Worm (Caenorhabditis elegans) whole organism, L3 larva: Measurements from ENCODE around the gene prx-19.

ENCODE experiments used
- R02D3.7 ChIP-seq: fragments of 150-350 bp; optimal IDR thresholded peaks from 2 replicates; lab custom pipeline; 2014; ENCODE audit warnings: missing biosample characterization, missing genetic modification characterization
- ZK546.5 ChIP-seq: sonication (generic microtip); optimal IDR thresholded peaks from 2 replicates; lab custom pipeline; 2017; ENCODE audit warnings: missing biosample characterization, missing genetic modification characterization
- aly-2 ChIP-seq: fragments of 150-350 bp; optimal IDR thresholded peaks from 2 replicates; lab custom pipeline; 2014; ENCODE audit warnings: missing biosample characterization, missing genetic modification characterization
- ama-1 ChIP-seq: fragments of 150-350 bp; optimal IDR thresholded peaks from 2 replicates; lab custom pipeline; 2018
- ceh-28 ChIP-seq: fragments of 150-350 bp; optimal IDR thresholded peaks from 2 replicates; lab custom pipeline; 2014; ENCODE audit warnings: missing biosample characterization, missing genetic modification reagents, missing genetic modification characterization
- ceh-9 ChIP-seq: sonication (generic microtip); optimal IDR thresholded peaks from 2 replicates; lab custom pipeline; 2018; ENCODE audit warnings: missing biosample characterization, missing genetic modification characterization
- egl-27 ChIP-seq: sonication (generic microtip); optimal IDR thresholded peaks from 4 replicates; lab custom pipeline; 2017; ENCODE audit warnings: missing biosample characterization, missing genetic modification reagents, missing genetic modification characterization
- elt-1 ChIP-seq: fragments of 150-350 bp; optimal IDR thresholded peaks from 2 replicates; lab custom pipeline; 2014; ENCODE audit warnings: missing biosample characterization, missing genetic modification characterization
- elt-2 ChIP-seq: sonication (generic microtip); optimal IDR thresholded peaks from 2 replicates; lab custom pipeline; 2016; ENCODE audit warnings: missing genetic modification reagents, mild to moderate bottlenecking, missing genetic modification characterization, missing compliant biosample characterization
- fkh-10 ChIP-seq: sonication (generic microtip); optimal IDR thresholded peaks from 2 replicates; lab custom pipeline; 2017; ENCODE audit warnings: missing biosample characterization, missing genetic modification reagents, missing genetic modification characterization
- fkh-2 ChIP-seq: fragments of 150-350 bp; optimal IDR thresholded peaks from 2 replicates; lab custom pipeline; 2014; ENCODE audit warnings: missing biosample characterization, missing genetic modification reagents, missing genetic modification characterization
- fos-1 ChIP-seq: fragments of 150-350 bp; optimal IDR thresholded peaks from 2 replicates; lab custom pipeline; 2014; ENCODE audit warnings: missing biosample characterization, missing genetic modification characterization
- hmg-11 ChIP-seq: sonication (generic microtip); optimal IDR thresholded peaks from 2 replicates; lab custom pipeline; 2016; ENCODE audit warnings: missing genetic modification characterization, missing compliant biosample characterization
- jun-1 ChIP-seq: fragments of 150-350 bp; optimal IDR thresholded peaks from 2 replicates; lab custom pipeline; 2014; ENCODE audit warnings: missing biosample characterization, missing genetic modification reagents, missing genetic modification characterization
- lsy-12 ChIP-seq: sonication (generic microtip); optimal IDR thresholded peaks from 2 replicates; lab custom pipeline; 2016; ENCODE audit warnings: mild to moderate bottlenecking, missing genetic modification characterization, missing compliant biosample characterization
- mdl-1 ChIP-seq: fragments of 150-350 bp; optimal IDR thresholded peaks from 2 replicates; lab custom pipeline; 2014; ENCODE audit warnings: missing biosample characterization, missing genetic modification characterization
- nfya-1 ChIP-seq: sonication (generic microtip); optimal IDR thresholded peaks from 2 replicates; lab custom pipeline; 2017; ENCODE audit warnings: missing genetic modification characterization, mild to moderate bottlenecking, missing compliant biosample characterization, antibody characterized with exemption, moderate library complexity; ENCODE audit not compliant: insufficient read depth
- nhr-12 ChIP-seq: fragments of 150-350 bp; optimal IDR thresholded peaks from 2 replicates; lab custom pipeline; 2014; ENCODE audit warnings: missing biosample characterization, missing genetic modification characterization
- nhr-23 ChIP-seq: fragments of 150-350 bp; optimal IDR thresholded peaks from 2 replicates; lab custom pipeline; 2014; ENCODE audit warnings: missing biosample characterization, missing genetic modification reagents, missing genetic modification characterization
- nhr-25 ChIP-seq: sonication (generic microtip); optimal IDR thresholded peaks from 2 replicates; lab custom pipeline; 2017; ENCODE audit warnings: missing biosample characterization, missing genetic modification characterization
- nhr-43 ChIP-seq: sonication (generic microtip); optimal IDR thresholded peaks from 2 replicates; lab custom pipeline; 2016; ENCODE audit warnings: mild to moderate bottlenecking, missing genetic modification characterization, missing compliant biosample characterization; ENCODE audit not compliant: poor library complexity, severe bottlenecking
- nhr-67 ChIP-seq: fragments of 150-350 bp; optimal IDR thresholded peaks from 2 replicates; lab custom pipeline; 2014; ENCODE audit warnings: missing biosample characterization, missing genetic modification characterization
- nhr-77 ChIP-seq: fragments of 150-350 bp; optimal IDR thresholded peaks from 2 replicates; lab custom pipeline; 2014; ENCODE audit warnings: missing biosample characterization, missing genetic modification characterization
- pha-4 ChIP-seq: fragments of 150-350 bp; optimal IDR thresholded peaks from 2 replicates; lab custom pipeline; 2014; ENCODE audit warnings: missing biosample characterization, missing genetic modification reagents, missing genetic modification characterization
- pqm-1 ChIP-seq: fragments of 150-350 bp; optimal IDR thresholded peaks from 2 replicates; lab custom pipeline; 2017; ENCODE audit warnings: missing biosample characterization, missing genetic modification characterization, inconsistent platforms
- skn-1 ChIP-seq: fragments of 150-350 bp; optimal IDR thresholded peaks from 2 replicates; lab custom pipeline; 2014; ENCODE audit warnings: missing biosample characterization, missing genetic modification characterization
- snpc-4 ChIP-seq: fragments of 150-350 bp; optimal IDR thresholded peaks from 2 replicates; lab custom pipeline; 2014; ENCODE audit warnings: missing biosample characterization, missing genetic modification characterization
- zag-1 ChIP-seq: fragments of 150-350 bp; optimal IDR thresholded peaks from 2 replicates; lab custom pipeline; 2014; ENCODE audit warnings: missing biosample characterization, missing genetic modification characterization
- ztf-11 ChIP-seq: fragments of 150-350 bp; optimal IDR thresholded peaks from 2 replicates; lab custom pipeline; 2014; ENCODE audit warnings: missing biosample characterization, missing genetic modification characterization
- ztf-4 ChIP-seq: fragments of 150-350 bp; optimal IDR thresholded peaks from 2 replicates; lab custom pipeline; 2014; ENCODE audit warnings: missing biosample characterization, missing genetic modification characterization

The prx-19 gene

DNA sequence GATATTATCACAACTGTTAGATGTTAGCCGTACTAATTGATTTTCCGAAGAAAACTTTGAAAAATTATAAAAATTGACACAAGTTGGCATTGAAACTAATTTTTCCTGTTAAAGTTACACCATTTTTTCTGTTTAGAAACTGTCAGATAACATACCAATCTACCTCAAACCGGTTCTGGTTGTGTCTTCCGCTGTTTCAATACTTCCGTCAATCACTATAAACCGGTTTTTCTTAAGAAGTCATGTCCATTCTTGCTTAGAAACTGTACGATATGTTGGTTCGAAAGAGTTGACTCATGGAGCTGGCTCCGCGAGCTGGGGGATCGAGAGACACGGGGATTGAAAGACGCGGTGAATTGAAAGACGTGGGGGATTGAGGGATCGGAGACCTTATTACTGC is 38.9 kb downstream of the prx-19 start:
- TF ChIP-seq nhr-23 (peak; percentile 30), ceh-9 (tag; lab: Kevin White, UChicago) (no peak), ZK546.5 (tag; lab: Kevin White, UChicago) (no peak), fkh-2 (no peak), fkh-10 (GFP tag; lab: Kevin White, UChicago) (no peak), snpc-4 (no peak), elt-1 (tag; lab: Kevin White, UChicago) (no peak), nhr-25 (tag; lab: Kevin White, UChicago) (peak; percentile 58), pqm-1 (tag; lab: Kevin White, UChicago) (no peak)

DNA sequence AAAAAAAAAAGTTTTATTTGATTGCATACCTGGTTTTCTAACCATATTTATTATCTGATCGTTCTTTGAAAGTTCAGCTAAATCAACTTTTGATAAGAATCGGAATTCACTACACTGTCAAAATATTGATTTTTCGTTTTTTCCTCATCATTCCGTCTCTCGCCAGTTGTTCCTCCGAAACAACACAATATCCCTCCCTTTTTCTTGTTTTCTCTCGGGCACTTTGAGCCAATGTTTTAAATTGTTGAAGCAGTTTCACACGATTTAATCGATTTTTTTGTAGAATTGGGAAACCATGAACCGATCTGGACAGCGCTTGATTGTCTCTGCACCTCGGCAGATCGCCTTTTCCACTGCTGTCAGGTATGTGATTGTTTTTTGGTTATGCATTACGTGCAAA is 39.8 kb downstream of the prx-19 start, which contains the start of gene K02D10.1:
TSS of gene K02D10.1 (plus strand) at position 284 of the 400 bp plus-strand sequence.
- TF ChIP-seq ama-1 (peak; percentile 62), ceh-28 (tag; lab: Kevin White, UChicago) (peak; percentile 29), egl-27 (no peak)

- peak; percentile 57 for TF ChIP-seq pha-4 (tag; lab: Kevin White, UChicago)
- no peak for TF ChIP-seq ceh-9 (tag; lab: Kevin White, UChicago)
- TF ChIP-seq ztf-4 (tag; lab: Kevin White, UChicago): no peak
- peak; percentile 42 for TF ChIP-seq skn-1
- peak; percentile 48 for TF ChIP-seq ceh-28 (tag; lab: Kevin White, UChicago)
- peak; percentile 28 for TF ChIP-seq snpc-4
- TF ChIP-seq nfya-1 (tag; lab: Kevin White, UChicago): peak; percentile 59
- peak; percentile 32 for TF ChIP-seq elt-2 (tag; lab: Kevin White, UChicago)
- peak; percentile 74 for TF ChIP-seq nhr-43 (tag; lab: Kevin White, UChicago)
- peak; percentile 47 for TF ChIP-seq nhr-23
- TF ChIP-seq hmg-11: peak; percentile 86
- no peak for TF ChIP-seq fos-1 (tag; lab: Kevin White, UChicago)
- peak; percentile 38 for TF ChIP-seq nhr-67
- no peak for TF ChIP-seq ztf-11 (tag; lab: Kevin White, UChicago)
- TF ChIP-seq aly-2: no peak
- TF ChIP-seq R02D3.7 (tag; lab: Kevin White, UChicago): peak; percentile 32
- TF ChIP-seq, all 47 proteins: peak for 11
Observed at ce11 chrIII:8767889-8768361, 41.2 kb downstream of the prx-19 start, which contains the start of gene mtss-1. mtss-1 (plus strand) TSS chrIII:8768311.

ce11 chrIII:8767292-8767829 is 41.7 kb downstream of the prx-19 start, which contains the start of gene mig-22:
mig-22 (minus strand) TSS chrIII:8767342.
- no peak for TF ChIP-seq ama-1
- TF ChIP-seq nhr-23: peak; percentile 17
- peak; percentile 83 for TF ChIP-seq nhr-25 (tag; lab: Kevin White, UChicago)

ce11 chrIII:8766467-8766866 is 42.6 kb downstream of the prx-19 start:
- TF ChIP-seq ceh-9 (tag; lab: Kevin White, UChicago): no peak

ce11 chrIII:8765030-8765429 is 44.1 kb downstream of the prx-19 start:
- TF ChIP-seq zag-1 (tag; lab: Kevin White, UChicago) (no peak), nhr-77 (no peak), mdl-1 (tag; lab: Kevin White, UChicago) (no peak), nhr-43 (tag; lab: Kevin White, UChicago) (no peak), jun-1 (no peak), skn-1 (no peak), aly-2 (no peak), ztf-4 (tag; lab: Kevin White, UChicago) (no peak), ztf-11 (tag; lab: Kevin White, UChicago) (no peak), ama-1 (no peak), elt-1 (tag; lab: Kevin White, UChicago) (no peak), lsy-12 (tag; lab: Kevin White, UChicago) (no peak), nhr-12 (tag; lab: Kevin White, UChicago) (no peak)

- TF ChIP-seq lsy-12 (tag; lab: Kevin White, UChicago): no peak
- TF ChIP-seq nhr-25 (tag; lab: Kevin White, UChicago): no peak
- TF ChIP-seq fkh-2: no peak
- TF ChIP-seq nhr-43 (tag; lab: Kevin White, UChicago): no peak
Observed at ce11 chrIII:8763111-8763510, 46.0 kb downstream of the prx-19 start.
